Fruit fly (Drosophila melanogaster): Measurements from ENCODE around the gene Nuak.

Gene Nuak

dm6 chr3R:10330734-10331642, 66.9 kb downstream of the Nuak start, which contains the start of the genes Bruce and CG12818 (continued):
- no peak for TF ChIP-seq stc (GFP tag; IDR thresholded peaks at IDR 0.05)
- TF ChIP-seq CG3281 (GFP tag; optimal IDR thresholded peaks at IDR 0.05) = no peak
- no peak for TF ChIP-seq ash1 (GFP tag; optimal IDR thresholded peaks at IDR 0.05)
- no peak for TF ChIP-seq Hey (tag; optimal IDR thresholded peaks at IDR 0.05)
- peak; percentile 26 for TF ChIP-seq gfzf (GFP tag; optimal IDR thresholded peaks at IDR 0.05)
- no peak for TF ChIP-seq pho (GFP tag; optimal IDR thresholded peaks at IDR 0.05)
- TF ChIP-seq BEAF-32 (GFP tag; optimal IDR thresholded peaks at IDR 0.05) = peak; percentile 53
- TF ChIP-seq CG7372 (GFP tag; IDR thresholded peaks at IDR 0.05) = no peak
- peak in 1 of 2 experiments; percentile 10 for TF ChIP-seq dpn (GFP tag; optimal IDR thresholded peaks at IDR 0.05)
- peak; percentile 74 for TF ChIP-seq bbx (GFP tag; IDR thresholded peaks at IDR 0.05; ENCODE audit: partially characterized antibody)
- no peak for TF ChIP-seq CG7357 (GFP tag; IDR thresholded peaks at IDR 0.05)
- peak; percentile 64 for TF ChIP-seq inv (GFP tag; IDR thresholded peaks at IDR 0.05; ENCODE audit: partially characterized antibody)
- TF ChIP-seq CG10462 (GFP tag; optimal IDR thresholded peaks at IDR 0.05) = no peak
- peak; percentile 15 for TF ChIP-seq fu2 (GFP tag; optimal IDR thresholded peaks at IDR 0.05)
- peak; percentile 85 for TF ChIP-seq trem (tag; optimal IDR thresholded peaks at IDR 0.05)
- no peak for TF ChIP-seq Dip2 (GFP tag; IDR thresholded peaks at IDR 0.05)
- no peak for TF ChIP-seq CG31388 (GFP tag; optimal IDR thresholded peaks at IDR 0.05)
- peak; percentile 64; the same call in 1 of the 4 replicates for TF ChIP-seq chinmo (GFP tag; IDR thresholded peaks at IDR 0.05; ENCODE audit: partially characterized antibody)
- peak; percentile 100 for TF ChIP-seq CG17385 (GFP tag; optimal IDR thresholded peaks at IDR 0.05)
- TF ChIP-seq CG12219 (GFP tag; optimal IDR thresholded peaks at IDR 0.05) = no peak
- TF ChIP-seq CG11504 (tag; optimal IDR thresholded peaks at IDR 0.05) = no peak
- no peak for TF ChIP-seq sens-2 (GFP tag; IDR thresholded peaks at IDR 0.05)
- TF ChIP-seq esg (GFP tag; conservative IDR thresholded peaks at IDR 0.05) = no peak
- no peak for TF ChIP-seq CG5953 (GFP tag; IDR thresholded peaks at IDR 0.05)
- no peak for TF ChIP-seq CG6689 (GFP tag; IDR thresholded peaks at IDR 0.05)
- TF ChIP-seq CG13287 (GFP tag; IDR thresholded peaks at IDR 0.05; ENCODE audit: partially characterized antibody) = peak; percentile 82
- peak; percentile 85 for TF ChIP-seq Sin3A (optimal IDR thresholded peaks at IDR 0.05)
- no peak for TF ChIP-seq CG31365 (tag; optimal IDR thresholded peaks at IDR 0.05)
- no peak for TF ChIP-seq kah (GFP tag; optimal IDR thresholded peaks at IDR 0.05)
- TF ChIP-seq CG10431 (GFP tag; optimal IDR thresholded peaks at IDR 0.05) = no peak
- no peak for TF ChIP-seq yki (optimal IDR thresholded peaks at IDR 0.05)
- no peak for TF ChIP-seq HLH3B (GFP tag; IDR thresholded peaks at IDR 0.05)
- TF ChIP-seq ci (GFP tag; IDR thresholded peaks at IDR 0.05) = 0 out of 3 replicates have a peak, but pooled peaks have one; percentile 55
- TF ChIP-seq gsb-n (tag; optimal IDR thresholded peaks at IDR 0.05) = no peak
- TF ChIP-seq HLH4C (GFP tag; IDR thresholded peaks at IDR 0.05; ENCODE audit: partially characterized antibody) = peak; percentile 95
- peak in 1 of 3 experiments; percentile 50 for TF ChIP-seq Stat92E (GFP tag; optimal IDR thresholded peaks at IDR 0.05)
- TF ChIP-seq CG18262 (tag; optimal IDR thresholded peaks at IDR 0.05) = no peak
- TF ChIP-seq Sox100B (GFP tag; optimal IDR thresholded peaks at IDR 0.05) = no peak
- no peak for TF ChIP-seq CG6854 (GFP tag; optimal IDR thresholded peaks at IDR 0.05)
- no peak for TF ChIP-seq CG17328 (GFP tag; IDR thresholded peaks at IDR 0.05)
- TF ChIP-seq maf-S (GFP tag; optimal IDR thresholded peaks at IDR 0.05) = no peak
- TF ChIP-seq CG17359 (tag; optimal IDR thresholded peaks at IDR 0.05) = no peak
- peak; percentile 43 for TF ChIP-seq Neu2 (GFP tag; optimal IDR thresholded peaks at IDR 0.05; ENCODE audit: borderline replicate concordance)
- TF ChIP-seq fd3F (GFP tag; optimal IDR thresholded peaks at IDR 0.05) = no peak
- no peak for TF ChIP-seq ems (GFP tag; optimal IDR thresholded peaks at IDR 0.05)
- TF ChIP-seq Doc3 (GFP tag; IDR thresholded peaks at IDR 0.05; ENCODE audit: partially characterized antibody) = peak; percentile 54; the same call in 2 of the 3 replicates
- TF ChIP-seq ac (GFP tag; optimal IDR thresholded peaks at IDR 0.05) = no peak
- no peak for TF ChIP-seq HLH54F (GFP tag; optimal IDR thresholded peaks at IDR 0.05)
- TF ChIP-seq knrl (GFP tag; IDR thresholded peaks at IDR 0.05; ENCODE audit: partially characterized antibody) = peak; percentile 71

Measured in whole organism, embryonic.